Fruit fly (Drosophila melanogaster) whole organism, embryonic: Measurements from ENCODE around the gene CG13008.

Source experiments
- BEAF-32 ChIP-seq: fragments of 200-800 bp; sonication (Bioruptor generic); optimal IDR thresholded peaks from 3 replicates; lab custom pipeline; 2017; ENCODE audit warnings: missing biosample characterization, missing genetic modification characterization, mild to moderate bottlenecking, moderate library complexity, missing genetic modification reagents
- Bgb ChIP-seq: fragments of 200-800 bp; sonication (Bioruptor generic); IDR thresholded peaks from 2 replicates; pipeline ENCODE4 v1.3.6; 2022; ENCODE audit warnings: missing biosample characterization, missing genetic modification characterization; ENCODE audit not compliant: partially characterized antibody
- Bteb2 ChIP-seq: fragments of 200-800 bp; sonication (Bioruptor generic); optimal IDR thresholded peaks from 2 replicates; lab custom pipeline; 2016; ENCODE audit warnings: missing biosample characterization, missing genetic modification characterization
- CG10274 ChIP-seq: fragments of 200-800 bp; sonication (Bioruptor generic); optimal IDR thresholded peaks from 3 replicates; lab custom pipeline; 2017; ENCODE audit warnings: missing biosample characterization, mild to moderate bottlenecking, missing genetic modification characterization
- CG10321 ChIP-seq: fragments of 200-800 bp; sonication (Bioruptor generic); IDR thresholded peaks from 2 replicates; pipeline ENCODE4 v1.3.6; 2022; ENCODE audit warnings: missing biosample characterization, missing genetic modification characterization
- CG11085 ChIP-seq: fragments of 200-800 bp; sonication (Bioruptor generic); IDR thresholded peaks from 2 replicates; pipeline ENCODE4 v1.3.6; 2022; ENCODE audit warnings: missing biosample characterization, missing genetic modification characterization
- CG12659 ChIP-seq: fragments of 200-800 bp; sonication (Bioruptor generic); optimal IDR thresholded peaks from 3 replicates; lab custom pipeline; 2017; ENCODE audit warnings: mild to moderate bottlenecking, missing biosample characterization, missing genetic modification reagents, missing genetic modification characterization
- CG12744 ChIP-seq: fragments of 200-800 bp; sonication (Bioruptor generic); optimal IDR thresholded peaks from 2 replicates; lab custom pipeline; 2016; ENCODE audit warnings: missing biosample characterization, missing genetic modification characterization
- CG13894 ChIP-seq: fragments of 200-800 bp; sonication (Bioruptor generic); optimal IDR thresholded peaks from 3 replicates; lab custom pipeline; 2018; ENCODE audit warnings: missing biosample characterization, mild to moderate bottlenecking, missing genetic modification characterization, moderate library complexity
- CG14014 ChIP-seq: fragments of 200-800 bp; sonication (Bioruptor generic); IDR thresholded peaks from 2 replicates; pipeline ENCODE4 v1.3.6; 2022; ENCODE audit warnings: missing biosample characterization, missing genetic modification characterization
- CG15479 ChIP-seq: fragments of 200-800 bp; sonication (Bioruptor generic); optimal IDR thresholded peaks from 3 replicates; lab custom pipeline; 2019; ENCODE audit warnings: missing biosample characterization, mild to moderate bottlenecking, missing genetic modification characterization, moderate library complexity
- CG17361 ChIP-seq: fragments of 200-800 bp; sonication (Bioruptor generic); IDR thresholded peaks from 3 replicates; pipeline ENCODE4 v1.3.6; 2022; ENCODE audit warnings: missing biosample characterization, missing genetic modification characterization
- CG18476 ChIP-seq: fragments of 200-800 bp; sonication (Bioruptor generic); optimal IDR thresholded peaks from 2 replicates; lab custom pipeline; 2016; ENCODE audit warnings: missing biosample characterization, mild to moderate bottlenecking, missing genetic modification characterization
- CG2202 ChIP-seq: fragments of 200-800 bp; sonication (Bioruptor generic); optimal IDR thresholded peaks from 2 replicates; lab custom pipeline; 2018; ENCODE audit warnings: missing biosample characterization, mild to moderate bottlenecking, missing genetic modification characterization
- CG2875 ChIP-seq: fragments of 200-800 bp; sonication (Bioruptor generic); optimal IDR thresholded peaks from 2 replicates; lab custom pipeline; 2017; ENCODE audit warnings: missing biosample characterization, mild to moderate bottlenecking, missing genetic modification characterization, missing genetic modification reagents
- CG31441 ChIP-seq: fragments of 200-800 bp; sonication (Bioruptor generic); IDR thresholded peaks from 2 replicates; pipeline ENCODE4 v1.3.6; 2022; ENCODE audit warnings: missing biosample characterization, missing genetic modification characterization
- CG42726 ChIP-seq: fragments of 200-800 bp; sonication (Bioruptor generic); IDR thresholded peaks from 2 replicates; pipeline ENCODE4 v1.3.6; 2022; ENCODE audit warnings: missing biosample characterization, missing genetic modification characterization; ENCODE audit not compliant: partially characterized antibody
- CG4282 ChIP-seq: fragments of 200-800 bp; sonication (Bioruptor generic); optimal IDR thresholded peaks from 2 replicates; lab custom pipeline; 2016; ENCODE audit warnings: missing biosample characterization, missing genetic modification characterization
- CG4328 ChIP-seq: fragments of 200-800 bp; sonication (Bioruptor generic); optimal IDR thresholded peaks from 3 replicates; lab custom pipeline; 2017; ENCODE audit warnings: missing biosample characterization, missing genetic modification reagents, missing genetic modification characterization
- CG5953 ChIP-seq: fragments of 200-800 bp; sonication (Bioruptor generic); IDR thresholded peaks from 2 replicates; pipeline ENCODE4 v1.3.6; 2022; ENCODE audit warnings: missing biosample characterization, missing genetic modification characterization
- CG7271 ChIP-seq: fragments of 200-800 bp; sonication (Bioruptor generic); optimal IDR thresholded peaks from 2 replicates; lab custom pipeline; 2018; ENCODE audit warnings: missing biosample characterization, mild to moderate bottlenecking, missing genetic modification characterization, moderate library complexity
- CG8924 ChIP-seq: fragments of 200-800 bp; optimal IDR thresholded peaks from 3 replicates; lab custom pipeline; 2019; ENCODE audit warnings: missing biosample characterization, mild to moderate bottlenecking, missing genetic modification characterization, moderate library complexity
- CG9932 ChIP-seq: fragments of 200-800 bp; sonication (Bioruptor generic); IDR thresholded peaks from 2 replicates; pipeline ENCODE4 v1.3.6; 2022; ENCODE audit warnings: missing biosample characterization, missing genetic modification characterization
- Dbx ChIP-seq: fragments of 200-800 bp; sonication (Bioruptor generic); IDR thresholded peaks from 3 replicates; pipeline ENCODE4 v1.3.6; 2022; ENCODE audit warnings: missing biosample characterization, missing genetic modification characterization
- Dek ChIP-seq: fragments of 200-800 bp; sonication (Bioruptor generic); optimal IDR thresholded peaks from 3 replicates; lab custom pipeline; 2019; ENCODE audit warnings: missing biosample characterization, mild to moderate bottlenecking, missing genetic modification characterization, moderate library complexity
- Ets65A ChIP-seq: fragments of 200-800 bp; sonication (Bioruptor generic); peaks from one replicate; lab custom pipeline; 2016; ENCODE audit warnings: missing biosample characterization, missing genetic modification characterization
- HLH54F ChIP-seq: fragments of 200-800 bp; sonication (Bioruptor generic); optimal IDR thresholded peaks from 3 replicates; lab custom pipeline; 2016; ENCODE audit warnings: missing biosample characterization, missing genetic modification characterization
- Hr3 ChIP-seq: fragments of 200-800 bp; sonication (Bioruptor generic); optimal IDR thresholded peaks from 3 replicates; lab custom pipeline; 2016; ENCODE audit warnings: missing biosample characterization, missing genetic modification characterization
- MTF-1 ChIP-seq: fragments of 200-800 bp; sonication (Bioruptor generic); optimal IDR thresholded peaks from 2 replicates; lab custom pipeline; 2018; ENCODE audit warnings: missing biosample characterization, mild to moderate bottlenecking, missing genetic modification characterization, borderline replicate concordance
- Nf-YC ChIP-seq: fragments of 200-800 bp; optimal IDR thresholded peaks from 3 replicates; lab custom pipeline; 2019; ENCODE audit warnings: missing biosample characterization, mild to moderate bottlenecking, missing genetic modification characterization, moderate library complexity
- Optix ChIP-seq: fragments of 200-800 bp; sonication (Bioruptor generic); IDR thresholded peaks from 3 replicates; pipeline ENCODE4 v1.3.6; 2022; ENCODE audit warnings: missing biosample characterization, missing genetic modification characterization
- Sox102F ChIP-seq: fragments of 200-800 bp; sonication (Bioruptor generic); optimal IDR thresholded peaks from 2 replicates; lab custom pipeline; 2018; ENCODE audit warnings: missing biosample characterization, mild to moderate bottlenecking, missing genetic modification characterization, moderate library complexity
- aop ChIP-seq: fragments of 200-800 bp; sonication (Bioruptor generic); IDR thresholded peaks from 2 replicates; pipeline ENCODE4 v1.3.6; 2022; ENCODE audit warnings: missing biosample characterization, missing genetic modification characterization
- ase ChIP-seq: fragments of 200-800 bp; sonication (Bioruptor generic); IDR thresholded peaks from 3 replicates; pipeline ENCODE4 v1.3.6; 2022; ENCODE audit warnings: missing biosample characterization, missing genetic modification characterization
- ato ChIP-seq: fragments of 200-800 bp; sonication (Bioruptor generic); IDR thresholded peaks from 2 replicates; pipeline ENCODE4 v1.3.6; 2022; ENCODE audit warnings: missing biosample characterization, missing genetic modification characterization; ENCODE audit not compliant: partially characterized antibody
- chm ChIP-seq: fragments of 200-800 bp; sonication (Bioruptor generic); IDR thresholded peaks from 2 replicates; pipeline ENCODE4 v1.3.6; 2022; ENCODE audit warnings: missing biosample characterization, missing genetic modification characterization
- dmrt11E ChIP-seq: fragments of 200-800 bp; sonication (Bioruptor generic); optimal IDR thresholded peaks from 3 replicates; lab custom pipeline; 2018; ENCODE audit warnings: missing biosample characterization, mild to moderate bottlenecking, missing genetic modification characterization, moderate library complexity
- en ChIP-seq: fragments of 200-800 bp; sonication (Bioruptor generic); optimal IDR thresholded peaks from 2 replicates; lab custom pipeline; 2016; ENCODE audit warnings: missing biosample characterization, missing genetic modification characterization
- esg ChIP-seq: fragments of 200-800 bp; sonication (Bioruptor generic); conservative IDR thresholded peaks from 2 replicates; pipeline ENCODE4 v1.3.6; 2022; ENCODE audit warnings: missing biosample characterization, missing genetic modification characterization
- fd64A ChIP-seq: fragments of 200-800 bp; sonication (Bioruptor generic); optimal IDR thresholded peaks from 3 replicates; lab custom pipeline; 2018; ENCODE audit warnings: missing biosample characterization, mild to moderate bottlenecking, missing genetic modification characterization
- gcm ChIP-seq: fragments of 200-800 bp; sonication (Bioruptor generic); optimal IDR thresholded peaks from 2 replicates; lab custom pipeline; 2019; ENCODE audit warnings: missing biosample characterization, mild to moderate bottlenecking, missing genetic modification characterization, moderate library complexity
- gfzf ChIP-seq: fragments of 200-800 bp; sonication (Bioruptor generic); optimal IDR thresholded peaks from 2 replicates; lab custom pipeline; 2016; ENCODE audit warnings: missing biosample characterization, mild to moderate bottlenecking, missing genetic modification characterization, moderate library complexity
- gsb-n ChIP-seq: fragments of 200-800 bp; sonication (Bioruptor generic); optimal IDR thresholded peaks from 3 replicates; lab custom pipeline; 2018; ENCODE audit warnings: missing biosample characterization, mild to moderate bottlenecking, missing genetic modification characterization
- klu ChIP-seq: fragments of 200-800 bp; sonication (Bioruptor generic); IDR thresholded peaks from 2 replicates; pipeline ENCODE4 v1.3.6; 2022; ENCODE audit warnings: missing biosample characterization, missing genetic modification characterization
- mirr ChIP-seq: fragments of 200-800 bp; sonication (Bioruptor generic); optimal IDR thresholded peaks from 3 replicates; lab custom pipeline; 2018; ENCODE audit warnings: missing biosample characterization, mild to moderate bottlenecking, missing genetic modification characterization
- p53 ChIP-seq: fragments of 200-800 bp; sonication (Bioruptor generic); optimal IDR thresholded peaks from 2 replicates; lab custom pipeline; 2016; ENCODE audit warnings: missing biosample characterization, missing genetic modification characterization
- pb ChIP-seq: fragments of 200-800 bp; sonication (Bioruptor generic); optimal IDR thresholded peaks from 3 replicates; lab custom pipeline; 2016; ENCODE audit warnings: missing biosample characterization, missing genetic modification characterization
- pfk ChIP-seq: fragments of 200-800 bp; sonication (Bioruptor generic); optimal IDR thresholded peaks from 2 replicates; lab custom pipeline; 2018; ENCODE audit warnings: missing biosample characterization, mild to moderate bottlenecking, missing genetic modification characterization, moderate library complexity
- sens-2 ChIP-seq: fragments of 200-800 bp; sonication (Bioruptor generic); IDR thresholded peaks from 2 replicates; pipeline ENCODE4 v1.3.6; 2022; ENCODE audit warnings: missing biosample characterization, missing genetic modification characterization
- sisA ChIP-seq: fragments of 200-800 bp; sonication (Bioruptor generic); IDR thresholded peaks from 2 replicates; pipeline ENCODE4 v1.3.6; 2022; ENCODE audit warnings: missing biosample characterization, missing genetic modification characterization
- tio ChIP-seq: fragments of 200-800 bp; sonication (Bioruptor generic); optimal IDR thresholded peaks from 2 replicates; lab custom pipeline; 2017; ENCODE audit warnings: missing biosample characterization, missing genetic modification characterization, inconsistent platforms
- toy ChIP-seq: fragments of 200-800 bp; sonication (Bioruptor generic); IDR thresholded peaks from 2 replicates; pipeline ENCODE4 v1.3.6; 2022; ENCODE audit warnings: missing biosample characterization, missing genetic modification characterization

Gene CG13008

dm6 chrX:16690499-16690898, 20.6 kb upstream of the CG13008 start (continued):
- TF ChIP-seq ato (no peak), CG13894 (no peak), Dbx (GFP tag; lab: Robert Waterston, UW) (no peak), Optix (no peak), esg (GFP tag; lab: Robert Waterston, UW) (0 out of 2 replicates have a peak, but pooled peaks have one; percentile 9), HLH54F (GFP tag; lab: Kevin White, UChicago) (no peak), CG18476 (no peak), CG15479 (GFP tag; lab: Kevin White, UChicago) (no peak), CG42726 (GFP tag; lab: Robert Waterston, UW) (no peak), CG17361 (no peak), p53 (GFP tag; lab: Kevin White, UChicago) (no peak), BEAF-32 (GFP tag; lab: Kevin White, UChicago) (no peak), aop (GFP tag; lab: Robert Waterston, UW) (no peak), CG4328 (GFP tag; lab: Kevin White, UChicago) (no peak), CG10274 (GFP tag; lab: Kevin White, UChicago) (no peak), Dek (tag; lab: Kevin White, UChicago) (no peak), CG12659 (GFP tag; lab: Kevin White, UChicago) (no peak), fd64A (GFP tag; lab: Kevin White, UChicago) (no peak), CG8924 (tag; lab: Kevin White, UChicago) (no peak), tio (GFP tag; lab: Kevin White, UChicago) (no peak), sens-2 (GFP tag; lab: Robert Waterston, UW) (no peak), Nf-YC (tag; lab: Kevin White, UChicago) (no peak), toy (GFP tag; lab: Robert Waterston, UW) (no peak), chm (GFP tag; lab: Robert Waterston, UW) (no peak), CG11085 (GFP tag; lab: Robert Waterston, UW) (no peak), gcm (GFP tag; lab: Kevin White, UChicago) (no peak), CG2202 (no peak), dmrt11E (tag; lab: Kevin White, UChicago) (no peak), gfzf (GFP tag; lab: Kevin White, UChicago) (no peak), CG14014 (GFP tag; lab: Robert Waterston, UW) (no peak), sisA (GFP tag; lab: Robert Waterston, UW) (peak; percentile 65; the same call in 1 of the 2 replicates), klu (GFP tag; lab: Robert Waterston, UW) (no peak), CG7271 (tag; lab: Kevin White, UChicago) (no peak), Sox102F (GFP tag; lab: Kevin White, UChicago) (peak; percentile 42), CG2875 (GFP tag; lab: Kevin White, UChicago) (no peak), CG31441 (peak; percentile 13; the same call in 1 of the 2 replicates), MTF-1 (GFP tag; lab: Kevin White, UChicago) (no peak), Bgb (GFP tag; lab: Robert Waterston, UW) (no peak), CG5953 (no peak), en (GFP tag; lab: Kevin White, UChicago) (no peak), CG12744 (GFP tag; lab: Kevin White, UChicago) (no peak), pfk (GFP tag; lab: Kevin White, UChicago) (no peak), CG10321 (no peak), pb (GFP tag; lab: Kevin White, UChicago) (no peak), CG9932 (GFP tag; lab: Robert Waterston, UW) (no peak), gsb-n (peak; percentile 16), Ets65A (GFP tag; lab: Kevin White, UChicago) (no peak), mirr (GFP tag; lab: Kevin White, UChicago) (no peak), Bteb2 (GFP tag; lab: Kevin White, UChicago) (no peak), CG4282 (no peak), Hr3 (GFP tag; lab: Kevin White, UChicago) (no peak), ase (GFP tag; lab: Robert Waterston, UW) (no peak)
